Worm (Caenorhabditis elegans): ENCODE measurements around the gene F13E6.1.
A peak's percentile ranks its signal among the peaks of the same experiment; 100 is the strongest.

F13E6.1 gene

DNA sequence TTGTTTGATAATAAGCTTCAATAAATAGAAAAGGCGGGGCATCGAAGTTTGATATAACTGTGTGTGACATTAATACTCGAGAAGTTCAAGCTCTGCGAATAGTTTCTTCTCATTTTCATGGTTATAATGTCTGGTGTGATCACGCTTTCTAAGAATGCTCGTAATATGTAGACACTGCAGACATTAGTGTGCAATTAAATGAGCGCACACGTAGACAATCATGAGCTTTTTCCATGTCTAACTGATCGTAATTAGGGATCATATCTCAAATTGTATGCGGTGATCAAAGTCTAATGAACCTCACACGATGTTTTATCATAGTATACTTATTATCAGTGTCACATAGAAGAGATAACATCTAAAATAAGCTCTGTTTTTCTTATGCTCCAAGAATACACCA is 26.8 kb downstream of the F13E6.1 start:
- TF ChIP-seq ceh-39 (tag; optimal IDR thresholded peaks at IDR 0.05) (no peak), mls-2 (tag; optimal IDR thresholded peaks at IDR 0.05) (no peak)

DNA sequence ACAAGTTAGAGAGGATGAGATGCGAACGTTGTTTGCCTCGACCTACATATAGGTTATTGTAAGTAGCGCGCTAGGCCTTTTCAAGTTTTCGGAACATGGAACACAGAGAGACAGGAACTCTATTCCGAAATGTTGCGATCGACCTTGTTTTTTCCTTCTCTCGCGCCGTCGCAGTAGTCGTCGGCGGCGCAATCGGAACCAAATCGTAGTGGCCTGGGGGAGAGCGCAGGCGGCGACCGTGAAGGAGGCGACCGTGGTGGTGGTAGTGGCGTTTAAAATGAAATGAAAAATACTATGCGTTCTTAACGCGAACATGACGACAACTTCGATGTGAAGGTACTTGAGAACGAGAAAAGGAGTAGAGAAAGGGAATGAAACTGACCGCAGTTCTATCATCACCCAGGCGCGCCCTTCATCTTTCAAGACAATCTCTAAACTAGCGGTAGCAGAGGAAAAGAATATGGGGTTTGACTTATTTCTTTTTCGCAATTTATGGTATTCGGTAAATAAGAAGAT is 29.3 kb downstream of the F13E6.1 start:
- TF ChIP-seq nhr-28 (tag; optimal IDR thresholded peaks at IDR 0.05) (no peak), mls-2 (tag; optimal IDR thresholded peaks at IDR 0.05) (no peak), ceh-43 (GFP tag; optimal IDR thresholded peaks at IDR 0.05) (no peak), unc-120 (tag; optimal IDR thresholded peaks at IDR 0.05; ENCODE audit: poor library complexity, severe bottlenecking) (no peak), sptf-1 (tag; optimal IDR thresholded peaks at IDR 0.05) (no peak), snpc-4 (tag; optimal IDR thresholded peaks at IDR 0.05) (no peak), nhr-2 (tag; optimal IDR thresholded peaks at IDR 0.05) (no peak), drap-1 (GFP tag; optimal IDR thresholded peaks at IDR 0.05) (no peak), sem-2 (GFP tag; optimal IDR thresholded peaks at IDR 0.05) (no peak), ham-2 (GFP tag; optimal IDR thresholded peaks at IDR 0.05) (no peak), tbx-8 (GFP tag; optimal IDR thresholded peaks at IDR 0.05) (no peak), lin-13 (tag; optimal IDR thresholded peaks at IDR 0.05) (no peak), mab-5 (tag; optimal IDR thresholded peaks at IDR 0.05) (no peak), unc-62 (GFP tag; optimal IDR thresholded peaks at IDR 0.05) (no peak), lsy-2 (tag; optimal IDR thresholded peaks at IDR 0.05) (no peak), ceh-83 (GFP tag; optimal IDR thresholded peaks at IDR 0.05) (no peak), blmp-1 (tag; optimal IDR thresholded peaks at IDR 0.05) (no peak), flh-1 (GFP tag; optimal IDR thresholded peaks at IDR 0.05) (no peak)

- TF ChIP-seq snpc-4 (tag; optimal IDR thresholded peaks at IDR 0.05) (no peak), nhr-28 (tag; optimal IDR thresholded peaks at IDR 0.05) (no peak), blmp-1 (tag; optimal IDR thresholded peaks at IDR 0.05) (no peak), ceh-43 (GFP tag; optimal IDR thresholded peaks at IDR 0.05) (no peak), elt-3 (tag; optimal IDR thresholded peaks at IDR 0.05) (no peak), unc-62 (GFP tag; optimal IDR thresholded peaks at IDR 0.05) (no peak), nhr-76 (tag; optimal IDR thresholded peaks at IDR 0.05) (no peak), unc-39 (tag; optimal IDR thresholded peaks at IDR 0.05) (no peak), pha-4 (tag; optimal IDR thresholded peaks at IDR 0.05) (no peak), hlh-1 (tag; optimal IDR thresholded peaks at IDR 0.05) (no peak), tbx-8 (GFP tag; optimal IDR thresholded peaks at IDR 0.05) (no peak), mab-5 (tag; optimal IDR thresholded peaks at IDR 0.05) (no peak), ceh-39 (tag; optimal IDR thresholded peaks at IDR 0.05) (no peak), mls-2 (tag; optimal IDR thresholded peaks at IDR 0.05) (no peak), lsy-2 (tag; optimal IDR thresholded peaks at IDR 0.05) (no peak), sptf-1 (tag; optimal IDR thresholded peaks at IDR 0.05) (no peak)
These were observed 31.8 kb downstream of the F13E6.1 start for ce11 chrX:10645148-10645547.

DNA sequence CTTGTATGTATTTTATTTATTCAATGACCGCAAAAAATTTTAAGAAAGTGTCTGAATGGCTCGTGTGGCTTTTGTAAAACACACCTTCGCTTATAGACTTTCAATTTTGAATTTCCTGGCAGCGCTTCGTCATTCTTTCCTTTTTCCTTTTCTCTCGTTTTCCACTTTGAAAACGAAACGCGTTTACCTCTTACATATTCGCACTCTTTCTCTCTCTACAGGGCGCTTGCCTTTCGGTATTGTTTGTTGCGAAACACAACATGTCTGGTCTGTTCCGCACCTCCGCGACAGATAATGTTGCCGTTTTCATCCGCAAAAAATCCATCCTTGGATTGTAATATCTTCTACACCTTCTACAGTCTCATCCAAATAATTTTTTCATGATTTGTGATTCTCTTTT is 36.3 kb downstream of the F13E6.1 start:
- TF ChIP-seq lsy-2 (tag; optimal IDR thresholded peaks at IDR 0.05): no peak
- TF ChIP-seq blmp-1 (tag; optimal IDR thresholded peaks at IDR 0.05): peak; percentile 71

DNA sequence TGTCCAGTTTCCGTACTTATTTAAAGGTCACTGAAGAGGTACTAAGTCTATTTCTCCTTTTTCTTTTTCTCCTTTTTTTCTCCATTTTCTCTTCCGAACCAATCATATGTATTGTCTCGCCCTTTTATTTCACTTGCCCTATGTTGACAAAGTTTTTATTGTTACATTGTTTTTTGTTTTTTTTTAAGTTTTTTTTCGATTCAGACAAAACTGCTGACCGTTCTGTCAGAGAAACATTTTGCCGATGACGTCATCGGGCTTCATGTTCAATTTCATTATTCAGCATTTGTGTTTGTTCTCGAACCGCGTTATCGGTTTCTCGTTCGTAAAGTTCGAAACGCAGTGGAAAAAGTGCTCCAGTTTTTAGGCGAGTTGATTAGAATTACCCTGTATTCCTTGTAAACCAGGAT is 37.5 kb downstream of the F13E6.1 start:
- TF ChIP-seq zip-8 (tag; optimal IDR thresholded peaks at IDR 0.05): peak; percentile 12
- no peak for TF ChIP-seq ceh-83 (GFP tag; optimal IDR thresholded peaks at IDR 0.05)

DNA sequence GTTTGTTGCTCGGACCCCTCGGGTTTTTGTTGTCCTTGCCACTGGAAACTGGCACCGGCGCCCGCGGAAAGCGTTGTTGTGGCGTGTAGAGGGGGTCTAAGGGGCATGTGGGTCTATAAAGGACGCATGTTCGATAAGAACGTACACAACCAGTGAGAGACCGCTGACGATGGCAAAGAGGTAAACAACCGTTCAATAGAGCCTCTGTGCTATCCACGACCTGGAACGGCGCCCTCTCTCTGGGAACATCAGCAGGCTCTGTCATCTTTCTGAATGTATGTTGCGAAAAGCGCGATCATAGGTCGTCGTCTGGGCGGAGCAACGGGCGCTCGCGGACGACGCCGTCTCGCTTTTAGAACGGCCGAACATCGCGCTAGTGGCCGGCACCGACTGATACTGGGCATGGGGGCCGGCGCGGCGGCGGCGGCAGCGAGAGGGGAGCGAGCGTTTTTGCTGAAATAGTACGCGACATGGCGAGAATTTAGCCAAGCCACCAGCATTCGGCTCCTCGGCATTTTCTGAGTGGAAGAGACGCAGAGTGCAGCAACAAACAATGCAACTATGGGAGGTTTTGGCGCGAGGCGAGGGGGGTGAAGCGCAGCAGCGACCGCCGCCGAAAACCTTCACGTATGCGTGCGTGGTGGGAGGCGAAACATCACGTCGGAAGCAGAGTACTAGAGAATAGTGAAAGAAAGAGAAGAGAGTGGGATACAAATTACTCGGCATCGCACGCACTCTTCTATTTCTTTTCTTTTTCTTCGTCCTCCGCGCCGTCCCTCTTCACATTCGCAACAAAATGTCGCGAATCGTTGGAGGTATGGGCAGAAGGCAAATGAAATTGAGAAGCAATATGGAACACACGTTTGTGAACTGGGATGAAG is 39.6 kb downstream of the F13E6.1 start:
- TF ChIP-seq nhr-237 (tag; optimal IDR thresholded peaks at IDR 0.05) (peak; percentile 59), pha-4 (tag; optimal IDR thresholded peaks at IDR 0.05) (peak; percentile 30), flh-1 (GFP tag; optimal IDR thresholded peaks at IDR 0.05) (no peak), ceh-43 (GFP tag; optimal IDR thresholded peaks at IDR 0.05) (no peak), elt-3 (tag; optimal IDR thresholded peaks at IDR 0.05) (no peak), snpc-4 (tag; optimal IDR thresholded peaks at IDR 0.05) (no peak), ceh-83 (GFP tag; optimal IDR thresholded peaks at IDR 0.05) (no peak), mab-5 (tag; optimal IDR thresholded peaks at IDR 0.05) (no peak), lsy-2 (tag; optimal IDR thresholded peaks at IDR 0.05) (no peak), nhr-76 (tag; optimal IDR thresholded peaks at IDR 0.05) (no peak), ceh-39 (tag; optimal IDR thresholded peaks at IDR 0.05) (no peak), nhr-28 (tag; optimal IDR thresholded peaks at IDR 0.05) (no peak), elt-1 (tag; optimal IDR thresholded peaks at IDR 0.05; ENCODE audit: borderline replicate concordance, insufficient read depth) (no peak), lin-32 (GFP tag; optimal IDR thresholded peaks at IDR 0.05) (no peak), bed-3 (GFP tag; optimal IDR thresholded peaks at IDR 0.05) (no peak), mep-1 (tag; optimal IDR thresholded peaks at IDR 0.05) (peak; percentile 62), lin-13 (tag; optimal IDR thresholded peaks at IDR 0.05) (no peak), ces-1 (GFP tag; optimal IDR thresholded peaks at IDR 0.05) (peak; percentile 34), mls-2 (tag; optimal IDR thresholded peaks at IDR 0.05) (no peak), drap-1 (GFP tag; optimal IDR thresholded peaks at IDR 0.05) (peak; percentile 13), sptf-1 (tag; optimal IDR thresholded peaks at IDR 0.05) (no peak), ham-2 (GFP tag; optimal IDR thresholded peaks at IDR 0.05) (peak; percentile 94), unc-120 (tag; optimal IDR thresholded peaks at IDR 0.05; ENCODE audit: poor library complexity, severe bottlenecking) (peak; percentile 61), cnd-1 (tag; optimal IDR thresholded peaks at IDR 0.05) (no peak), ztf-11 (tag; optimal IDR thresholded peaks at IDR 0.05) (no peak), unc-39 (tag; optimal IDR thresholded peaks at IDR 0.05) (no peak), blmp-1 (tag; optimal IDR thresholded peaks at IDR 0.05) (no peak), tbx-8 (GFP tag; optimal IDR thresholded peaks at IDR 0.05) (no peak), M03D4.4 (tag; optimal IDR thresholded peaks at IDR 0.05) (no peak), nhr-2 (tag; optimal IDR thresholded peaks at IDR 0.05) (no peak)
